Fruit fly (Drosophila melanogaster): ENCODE data around the gene CG11756.

CG11756 gene

dm6 chrX:11338047-11338747 lies 9.7 kb upstream of the CG11756 start (continued):
- peak; percentile 47; the same call in 1 of the 3 replicates for TF ChIP-seq croc (GFP tag; conservative IDR thresholded peaks at IDR 0.05)
- peak; percentile 84 for TF ChIP-seq CG10979 (tag; optimal IDR thresholded peaks at IDR 0.05)
- TF ChIP-seq br (optimal IDR thresholded peaks at IDR 0.05), result no peak
- TF ChIP-seq Dip3 (GFP tag; optimal IDR thresholded peaks at IDR 0.05), result peak; percentile 8
- peak; percentile 38 for TF ChIP-seq CG30431 (GFP tag; optimal IDR thresholded peaks at IDR 0.05)
- TF ChIP-seq pfk (GFP tag; optimal IDR thresholded peaks at IDR 0.05), result no peak
- peak; percentile 71 for TF ChIP-seq CG10209 (GFP tag; optimal IDR thresholded peaks at IDR 0.05)
- TF ChIP-seq CG11456 (GFP tag; IDR thresholded peaks at IDR 0.05), result no peak
- peak; percentile 65 for TF ChIP-seq CG4328 (GFP tag; optimal IDR thresholded peaks at IDR 0.05)
- no peak for TF ChIP-seq CG8281 (tag; optimal IDR thresholded peaks at IDR 0.05)
- TF ChIP-seq CG10565 (GFP tag; optimal IDR thresholded peaks at IDR 0.05), result peak; percentile 37
- TF ChIP-seq CG42726 (GFP tag; IDR thresholded peaks at IDR 0.05; ENCODE audit: partially characterized antibody), result no peak
- TF ChIP-seq CG34224 (GFP tag; IDR thresholded peaks at IDR 0.05; ENCODE audit: partially characterized antibody), result no peak
- TF ChIP-seq maf-S (GFP tag; optimal IDR thresholded peaks at IDR 0.05), result peak; percentile 47
- peak; percentile 54 for TF ChIP-seq slbo (GFP tag; IDR thresholded peaks at IDR 0.05)
- no peak for TF ChIP-seq D19B (GFP tag; optimal IDR thresholded peaks at IDR 0.05)
- peak in 1 of 2 experiments; percentile 47 for TF ChIP-seq Eip74EF (GFP tag; optimal IDR thresholded peaks at IDR 0.05)
- peak; percentile 76 for TF ChIP-seq fd96Cb (tag; optimal IDR thresholded peaks at IDR 0.05)
- TF ChIP-seq nmo (GFP tag; optimal IDR thresholded peaks at IDR 0.05), result peak; percentile 84
- no peak for TF ChIP-seq CG12219 (GFP tag; optimal IDR thresholded peaks at IDR 0.05)
- TF ChIP-seq CG15514 (GFP tag; optimal IDR thresholded peaks at IDR 0.05), result no peak
- TF ChIP-seq Bgb (GFP tag; IDR thresholded peaks at IDR 0.05; ENCODE audit: partially characterized antibody), result no peak
- TF ChIP-seq CG9437 (GFP tag; optimal IDR thresholded peaks at IDR 0.05), result peak; percentile 75
- no peak for TF ChIP-seq NFAT (GFP tag; IDR thresholded peaks at IDR 0.05)
- TF ChIP-seq CG11085 (GFP tag; IDR thresholded peaks at IDR 0.05), result no peak
- TF ChIP-seq Vsx1 (GFP tag; optimal IDR thresholded peaks at IDR 0.05), result no peak
- no peak for TF ChIP-seq ci (GFP tag; IDR thresholded peaks at IDR 0.05)
- TF ChIP-seq HHEX (GFP tag; optimal IDR thresholded peaks at IDR 0.05), result peak; percentile 71
- no peak for TF ChIP-seq cas (GFP tag; IDR thresholded peaks at IDR 0.05)
- TF ChIP-seq CG18011 (GFP tag; optimal IDR thresholded peaks at IDR 0.05), result no peak
- peak; percentile 74 for TF ChIP-seq CG2712 (tag; optimal IDR thresholded peaks at IDR 0.05)
- TF ChIP-seq fu2 (GFP tag; optimal IDR thresholded peaks at IDR 0.05), result peak; percentile 63
- peak; percentile 44 for TF ChIP-seq CG2116 (GFP tag; optimal IDR thresholded peaks at IDR 0.05)
- peak; percentile 65 for TF ChIP-seq bab2 (GFP tag; optimal IDR thresholded peaks at IDR 0.05)
- peak; percentile 32 for TF ChIP-seq gro (GFP tag; optimal IDR thresholded peaks at IDR 0.05)
- peak; percentile 60 for TF ChIP-seq CG16863 (GFP tag; optimal IDR thresholded peaks at IDR 0.05)
- TF ChIP-seq fd102C (GFP tag; optimal IDR thresholded peaks at IDR 0.05), result no peak
- no peak for TF ChIP-seq Awh (GFP tag; IDR thresholded peaks at IDR 0.05)
- no peak for TF ChIP-seq gt (GFP tag; IDR thresholded peaks at IDR 0.05)
- peak; percentile 75 for TF ChIP-seq dpn (GFP tag; optimal IDR thresholded peaks at IDR 0.05)
- TF ChIP-seq bowl (GFP tag; IDR thresholded peaks at IDR 0.05), result no peak
- TF ChIP-seq Ets97D (GFP tag; optimal IDR thresholded peaks at IDR 0.05), result peak; percentile 46
- TF ChIP-seq CG32767 (GFP tag; IDR thresholded peaks at IDR 0.05), result no peak; the same call in 1 of the 2 replicates
- peak; percentile 48 for TF ChIP-seq ewg (GFP tag; optimal IDR thresholded peaks at IDR 0.05)
- peak; percentile 22 for TF ChIP-seq HLH54F (GFP tag; optimal IDR thresholded peaks at IDR 0.05)
- peak; percentile 73 for TF ChIP-seq Xbp1 (GFP tag; optimal IDR thresholded peaks at IDR 0.05)
- TF ChIP-seq CG18764 (GFP tag; optimal IDR thresholded peaks at IDR 0.05), result peak; percentile 26
- TF ChIP-seq Aef1 (GFP tag; IDR thresholded peaks at IDR 0.05), result peak; percentile 39; the same call in 2 of the 3 replicates
- peak; percentile 66 for TF ChIP-seq Max (GFP tag; optimal IDR thresholded peaks at IDR 0.05)
- TF ChIP-seq h (optimal IDR thresholded peaks at IDR 0.05), result no peak
